Fruit fly (Drosophila melanogaster) Kc167 (cell line): Measurements from ENCODE around the gene JMJD5.

Experiments used
- Myc ChIP-seq: fragments of >200 bp; optimal IDR thresholded peaks from 2 replicates; lab custom pipeline; 2017; ENCODE audit warnings: missing external identifiers
- Sin3A ChIP-seq: fragments of >200 bp; optimal IDR thresholded peaks from 2 replicates; lab custom pipeline; 2018; ENCODE audit warnings: missing external identifiers
- h ChIP-seq: fragments of >200 bp; optimal IDR thresholded peaks from 3 replicates; lab custom pipeline; 2018; ENCODE audit warnings: missing external identifiers
- insv ChIP-seq: fragments of >200 bp; optimal IDR thresholded peaks from 3 replicates; lab custom pipeline; 2018; ENCODE audit warnings: missing external identifiers
- psq ChIP-seq: fragments of >200 bp; optimal IDR thresholded peaks from 2 replicates; lab custom pipeline; 2017; ENCODE audit warnings: missing external identifiers
- ttk ChIP-seq: sonication (Bioruptor generic); optimal IDR thresholded peaks from 2 replicates; lab custom pipeline; 2017; ENCODE audit warnings: missing external identifiers

DNA sequence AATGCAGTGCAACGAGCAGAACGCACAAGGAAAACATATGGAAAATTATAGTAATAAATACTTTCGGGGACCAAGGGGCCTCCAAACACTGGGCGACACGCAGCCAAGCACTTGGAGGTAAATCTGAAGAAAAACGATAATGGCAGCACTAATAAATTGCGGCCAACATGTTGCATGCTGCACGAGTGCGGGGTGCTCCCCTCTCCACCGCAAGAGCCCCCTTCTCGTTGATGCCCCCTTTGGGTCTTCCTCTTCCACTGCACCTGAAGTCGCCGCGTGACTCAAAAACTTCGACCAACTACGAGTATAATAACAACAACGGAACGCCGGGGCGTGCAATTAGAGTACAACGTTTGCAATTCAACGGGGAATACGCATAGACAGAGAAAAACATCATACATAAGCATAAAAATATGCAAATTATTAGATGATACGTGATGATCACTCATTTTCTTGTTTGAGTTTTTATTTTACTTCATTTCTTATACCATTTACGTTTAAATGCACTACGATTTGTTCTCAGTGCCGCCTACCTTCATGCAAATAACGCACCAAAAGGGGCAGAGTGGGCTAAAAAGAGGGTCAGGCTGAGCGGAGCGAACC is 39.2 kb downstream of the JMJD5 start:
- TF ChIP-seq insv (lab: Kevin White, UChicago) (no peak), Myc (no peak), h (no peak), psq (lab: Kevin White, UChicago) (no peak), Sin3A (lab: Kevin White, UChicago) (no peak), ttk (lab: Kevin White, UChicago) (no peak)
